Fruit fly (Drosophila melanogaster): ENCODE data around the gene TBC1D23.

The TBC1D23 gene

dm6 chr2L:1128932-1129887 is at the start of gene TBC1D23, which contains the start of gene Pino (continued):
- TF ChIP-seq ci (GFP tag; IDR thresholded peaks at IDR 0.05) (no peak), CG6854 (GFP tag; optimal IDR thresholded peaks at IDR 0.05) (no peak), Gug (GFP tag; IDR thresholded peaks at IDR 0.05) (peak; percentile 73; the same call in 3 of the 4 replicates), CG15269 (tag; optimal IDR thresholded peaks at IDR 0.05) (peak; percentile 79), CG7987 (GFP tag; optimal IDR thresholded peaks at IDR 0.05) (no peak), sens (GFP tag) (peak; percentile 86), CG11695 (GFP tag; IDR thresholded peaks at IDR 0.05) (peak; percentile 69), repo (GFP tag; optimal IDR thresholded peaks at IDR 0.05) (no peak), CG17568 (GFP tag; optimal IDR thresholded peaks at IDR 0.05) (no peak), Sox102F (GFP tag; optimal IDR thresholded peaks at IDR 0.05) (peak; percentile 72), yki (optimal IDR thresholded peaks at IDR 0.05) (no peak), lbe (GFP tag; optimal IDR thresholded peaks at IDR 0.05) (peak; percentile 37), Awh (GFP tag; IDR thresholded peaks at IDR 0.05) (peak; percentile 55; the same call in 1 of the 2 replicates), CG14667 (GFP tag; IDR thresholded peaks at IDR 0.05) (peak; percentile 58), Trl (optimal IDR thresholded peaks at IDR 0.05) (no peak), Trl (GFP tag; optimal IDR thresholded peaks at IDR 0.05) (peak; percentile 2), Blimp-1 (GFP tag; optimal IDR thresholded peaks at IDR 0.05) (peak; percentile 53), zfh1 (GFP tag; IDR thresholded peaks at IDR 0.05) (peak; percentile 65; the same call in 2 of the 3 replicates), CG11398 (GFP tag; optimal IDR thresholded peaks at IDR 0.05) (no peak), Ssrp (tag; optimal IDR thresholded peaks at IDR 0.05) (peak; percentile 76), CG5245 (GFP tag; optimal IDR thresholded peaks at IDR 0.05) (peak; percentile 49), ash1 (GFP tag; optimal IDR thresholded peaks at IDR 0.05) (no peak), pho (GFP tag; optimal IDR thresholded peaks at IDR 0.05) (peak; percentile 63), Elba2 (GFP tag; optimal IDR thresholded peaks at IDR 0.05) (peak; percentile 12), otp (GFP tag; IDR thresholded peaks at IDR 0.05) (no peak), CoRest (tag; optimal IDR thresholded peaks at IDR 0.05) (peak; percentile 88), pita (GFP tag; optimal IDR thresholded peaks at IDR 0.05) (no peak), insv (GFP tag; optimal IDR thresholded peaks at IDR 0.05) (peak in 1 of 2 experiments; percentile 8), Bgb (GFP tag; IDR thresholded peaks at IDR 0.05; ENCODE audit: partially characterized antibody) (peak; percentile 46), cwo (GFP tag; optimal IDR thresholded peaks at IDR 0.05) (peak; percentile 28), CG5953 (GFP tag; IDR thresholded peaks at IDR 0.05) (no peak), usp (GFP tag; optimal IDR thresholded peaks at IDR 0.05) (no peak), kay (GFP tag; optimal IDR thresholded peaks at IDR 0.05) (no peak), CG9797 (GFP tag; optimal IDR thresholded peaks at IDR 0.05) (peak; percentile 1), CG43689 (GFP tag; IDR thresholded peaks at IDR 0.05) (no peak), CG11456 (GFP tag; IDR thresholded peaks at IDR 0.05) (peak; percentile 75; the same call in 2 of the 3 replicates), ems (GFP tag; optimal IDR thresholded peaks at IDR 0.05) (peak; percentile 21), CG12769 (tag; optimal IDR thresholded peaks at IDR 0.05) (peak; percentile 63), C15 (GFP tag; IDR thresholded peaks at IDR 0.05) (peak; percentile 36; the same call in 1 of the 3 replicates), Scr (GFP tag; IDR thresholded peaks at IDR 0.05; ENCODE audit: partially characterized antibody) (peak; percentile 80), zen (tag; optimal IDR thresholded peaks at IDR 0.05) (peak; percentile 61), tgo (GFP tag; IDR thresholded peaks at IDR 0.05) (peak; percentile 71), dmrt11E (tag; optimal IDR thresholded peaks at IDR 0.05) (peak; percentile 74), CG4854 (GFP tag; optimal IDR thresholded peaks at IDR 0.05) (no peak), Fer2 (tag; optimal IDR thresholded peaks at IDR 0.05) (peak; percentile 49), CG2712 (tag; optimal IDR thresholded peaks at IDR 0.05) (peak; percentile 82), CG2889 (GFP tag; IDR thresholded peaks at IDR 0.05) (no peak), CG7928 (GFP tag; optimal IDR thresholded peaks at IDR 0.05) (peak; percentile 7), CG18262 (tag; optimal IDR thresholded peaks at IDR 0.05) (peak; percentile 74), hth (optimal IDR thresholded peaks at IDR 0.05) (no peak)

Data from whole organism, embryonic.